Worm (Caenorhabditis elegans): ENCODE results near the gene aqp-12.

aqp-12 gene

DNA sequence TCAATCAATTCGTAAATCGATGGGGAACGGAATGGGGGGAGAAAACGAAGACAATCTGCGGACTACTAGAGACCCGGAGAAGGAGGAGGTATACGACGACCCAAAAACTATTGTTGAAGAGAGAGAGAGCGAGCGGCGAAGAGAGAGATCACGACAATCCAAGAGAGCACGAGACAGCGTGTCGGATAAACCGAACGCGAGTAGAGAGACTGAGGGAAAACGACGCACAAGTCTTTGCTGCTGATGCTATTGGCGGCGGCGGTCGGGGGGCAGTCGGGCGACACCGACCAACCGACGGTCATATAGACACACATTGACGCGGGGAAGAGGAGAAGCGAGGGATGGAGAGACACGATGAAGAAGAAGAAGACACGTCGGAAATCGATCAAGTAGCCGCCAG, 19.5 kb downstream of the aqp-12 start:
- TF ChIP-seq sox-4 (tag; optimal IDR thresholded peaks at IDR 0.05): no peak
- no peak for TF ChIP-seq eyg-1 (tag; optimal IDR thresholded peaks at IDR 0.05)
- no peak for TF ChIP-seq lim-6 (tag; optimal IDR thresholded peaks at IDR 0.05)
- TF ChIP-seq ceh-45 (GFP tag; IDR thresholded peaks at IDR 0.05): 0 out of 2 replicates have a peak, but pooled peaks have one; percentile 9
- no peak for TF ChIP-seq sox-2 (GFP tag; IDR thresholded peaks at IDR 0.05)
- TF ChIP-seq hlh-15 (tag; optimal IDR thresholded peaks at IDR 0.05): no peak
- no peak for TF ChIP-seq mec-3 (tag; optimal IDR thresholded peaks at IDR 0.05; ENCODE audit: borderline replicate concordance)
- no peak for TF ChIP-seq ceh-9 (tag; optimal IDR thresholded peaks at IDR 0.05)
- no peak for TF ChIP-seq elt-2 (tag; optimal IDR thresholded peaks at IDR 0.05)
- TF ChIP-seq odd-2 (tag; optimal IDR thresholded peaks at IDR 0.05): no peak
- no peak for TF ChIP-seq ttx-3 (tag; optimal IDR thresholded peaks at IDR 0.05)
- peak; percentile 86 for TF ChIP-seq unc-55 (GFP tag; optimal IDR thresholded peaks at IDR 0.05)
- peak; percentile 18 for TF ChIP-seq ets-4 (tag; optimal IDR thresholded peaks at IDR 0.05)
- no peak for TF ChIP-seq unc-3 (GFP tag; conservative IDR thresholded peaks at IDR 0.05)
- no peak for TF ChIP-seq unc-3 (tag; optimal IDR thresholded peaks at IDR 0.05)
- no peak for TF ChIP-seq pag-3 (tag; optimal IDR thresholded peaks at IDR 0.05; ENCODE audit: borderline replicate concordance)
- no peak for TF ChIP-seq pax-1 (tag; optimal IDR thresholded peaks at IDR 0.05)
- peak; percentile 88 for TF ChIP-seq pros-1 (tag; optimal IDR thresholded peaks at IDR 0.05)
- TF ChIP-seq hlh-30 (tag; optimal IDR thresholded peaks at IDR 0.05; ENCODE audit: insufficient read depth): peak; percentile 78
- no peak for TF ChIP-seq fax-1 (tag; optimal IDR thresholded peaks at IDR 0.05)
- no peak for TF ChIP-seq ama-1 (optimal IDR thresholded peaks at IDR 0.05)
- TF ChIP-seq fkh-6 (tag; optimal IDR thresholded peaks at IDR 0.05): no peak
- TF ChIP-seq ceh-30 (tag; optimal IDR thresholded peaks at IDR 0.05): no peak
- TF ChIP-seq pha-4 (tag; optimal IDR thresholded peaks at IDR 0.05): no peak
- no peak for TF ChIP-seq hlh-13 (GFP tag; optimal IDR thresholded peaks at IDR 0.05)
- no peak for TF ChIP-seq ceh-24 (tag; optimal IDR thresholded peaks at IDR 0.05)
- no peak for TF ChIP-seq Y22D7AL.16 (tag; optimal IDR thresholded peaks at IDR 0.05)
- TF ChIP-seq ceh-18 (tag; optimal IDR thresholded peaks at IDR 0.05): peak; percentile 92
- TF ChIP-seq hlh-8 (tag; optimal IDR thresholded peaks at IDR 0.05): peak; percentile 15
- no peak for TF ChIP-seq zip-5 (tag; optimal IDR thresholded peaks at IDR 0.05)
- no peak for TF ChIP-seq nhr-232 (tag; optimal IDR thresholded peaks at IDR 0.05)
- peak; percentile 41 for TF ChIP-seq madf-2 (tag; optimal IDR thresholded peaks at IDR 0.05)
- TF ChIP-seq ceh-14 (tag; optimal IDR thresholded peaks at IDR 0.05): peak; percentile 46
- no peak for TF ChIP-seq T23F11.4 (GFP tag; optimal IDR thresholded peaks at IDR 0.05)
- TF ChIP-seq fkh-10 (GFP tag; optimal IDR thresholded peaks at IDR 0.05): no peak
- peak; percentile 68 for TF ChIP-seq syd-9 (tag; optimal IDR thresholded peaks at IDR 0.05)
- TF ChIP-seq ceh-31 (tag; optimal IDR thresholded peaks at IDR 0.05): peak; percentile 87
- peak; percentile 91 for TF ChIP-seq ceh-34 (tag; optimal IDR thresholded peaks at IDR 0.05)
- TF ChIP-seq dve-1 (tag; optimal IDR thresholded peaks at IDR 0.05): peak; percentile 64
- no peak for TF ChIP-seq npax-4 (tag; optimal IDR thresholded peaks at IDR 0.05)
- no peak for TF ChIP-seq ceh-22 (tag; optimal IDR thresholded peaks at IDR 0.05)
- TF ChIP-seq gmeb-2 (tag; optimal IDR thresholded peaks at IDR 0.05): no peak
- peak; percentile 77 for TF ChIP-seq sdc-2 (tag; optimal IDR thresholded peaks at IDR 0.05)
- peak; percentile 80 for TF ChIP-seq tbx-2 (tag; optimal IDR thresholded peaks at IDR 0.05)
- TF ChIP-seq unc-42 (tag; optimal IDR thresholded peaks at IDR 0.05): peak; percentile 51
- peak; percentile 64 for TF ChIP-seq C08G9.2 (tag; optimal IDR thresholded peaks at IDR 0.05)
- peak; percentile 65 for TF ChIP-seq ceh-48 (tag; optimal IDR thresholded peaks at IDR 0.05)
- no peak for TF ChIP-seq ztf-16 (tag; optimal IDR thresholded peaks at IDR 0.05)
- TF ChIP-seq ceh-19 (GFP tag; optimal IDR thresholded peaks at IDR 0.05): peak; percentile 29
- peak; percentile 3 for TF ChIP-seq tbx-7 (tag; optimal IDR thresholded peaks at IDR 0.05)
- TF ChIP-seq pha-2 (tag; optimal IDR thresholded peaks at IDR 0.05): no peak
- TF ChIP-seq nhr-11 (tag; optimal IDR thresholded peaks at IDR 0.05): no peak
- TF ChIP-seq ceh-2 (tag; optimal IDR thresholded peaks at IDR 0.05): peak; percentile 54
- no peak for TF ChIP-seq pat-9 (tag; optimal IDR thresholded peaks at IDR 0.05)
